Worm (Caenorhabditis elegans) whole organism, L4 larva: ENCODE measurements around the gene ckb-2.

Experiments used
- T20F7.1 ChIP-seq: fragments of 200-800 bp; sonication (Bioruptor generic); optimal IDR thresholded peaks from 2 replicates; lab custom pipeline; 2018; ENCODE audit warnings: mild to moderate bottlenecking, missing genetic modification characterization, missing compliant biosample characterization
- nhr-6 ChIP-seq: fragments of 150-350 bp; optimal IDR thresholded peaks from 2 replicates; lab custom pipeline; 2014; ENCODE audit warnings: missing biosample characterization, missing genetic modification characterization
- rbr-2 ChIP-seq: sonication (generic microtip); optimal IDR thresholded peaks from 2 replicates; lab custom pipeline; 2016; ENCODE audit warnings: missing genotype, missing genetic modification characterization, missing compliant biosample characterization

ce11 chrIII:4356384-4356783 lies 11.4 kb upstream of the ckb-2 start, which contains the start of gene mnp-1:
- no peak for TF ChIP-seq rbr-2 (tag; lab: Kevin White, UChicago)
- no peak for TF ChIP-seq T20F7.1 (GFP tag; lab: Kevin White, UChicago)
- no peak for TF ChIP-seq nhr-6 (tag; lab: Kevin White, UChicago)
